Fruit fly (Drosophila melanogaster): ENCODE results near the gene CG18766.

DNA sequence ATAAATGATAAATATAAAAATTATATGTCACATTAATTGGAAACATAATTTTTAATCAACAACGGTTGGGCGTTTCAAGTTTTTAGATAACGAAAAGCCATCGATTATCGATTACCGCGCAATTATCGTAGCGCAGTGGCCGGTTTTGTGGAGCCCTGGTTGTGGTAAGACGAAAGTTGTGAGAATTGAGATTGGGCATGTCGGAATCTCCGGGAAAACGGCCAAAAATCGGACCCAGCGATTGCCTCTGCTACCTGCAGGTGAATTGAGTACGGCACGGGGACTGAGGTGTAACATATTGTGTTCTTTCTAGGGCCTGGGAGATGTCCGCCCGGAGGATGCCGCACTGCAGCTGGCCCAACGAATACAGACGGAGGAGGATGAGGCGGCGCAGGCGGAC lies 38.6 kb upstream of the CG18766 start, which contains the start of gene CG3368:
- no peak for TF ChIP-seq CG10631 (GFP tag; optimal IDR thresholded peaks at IDR 0.05)
- no peak for TF ChIP-seq vri (GFP tag; optimal IDR thresholded peaks at IDR 0.05)

All from whole organism, prepupa.